Worm (Caenorhabditis elegans) whole organism, L2 larva: Measurements from ENCODE around the gene F07G6.12.
"Not testable (repeated sequence)": the region's sequence is repeated elsewhere in the genome, so short reads cannot be mapped to it uniquely, and the experiment has no call there.

Source experiments
- C34F6.9 ChIP-seq: fragments of 150-350 bp; optimal IDR thresholded peaks from 2 replicates; lab custom pipeline; 2014; ENCODE audit warnings: missing biosample characterization, missing genetic modification characterization
- Y55F3AM.14 ChIP-seq: fragments of 200-800 bp; sonication (Bioruptor generic); optimal IDR thresholded peaks from 2 replicates; lab custom pipeline; 2018; ENCODE audit warnings: mild to moderate bottlenecking, missing genetic modification characterization, missing compliant biosample characterization
- blmp-1 ChIP-seq: sonication (generic microtip); optimal IDR thresholded peaks from 2 replicates; lab custom pipeline; 2017; ENCODE audit warnings: missing genetic modification characterization, mild to moderate bottlenecking, missing compliant biosample characterization, antibody characterized with exemption, moderate library complexity; ENCODE audit not compliant: insufficient read depth
- crh-2 ChIP-seq: sonication (generic microtip); optimal IDR thresholded peaks from 2 replicates; lab custom pipeline; 2017; ENCODE audit warnings: missing biosample characterization, missing genetic modification characterization
- dmd-4 ChIP-seq: sonication (generic microtip); optimal IDR thresholded peaks from 2 replicates; lab custom pipeline; 2017; ENCODE audit warnings: missing biosample characterization, missing genetic modification characterization
- egl-27 ChIP-seq: sonication (generic microtip); optimal IDR thresholded peaks from 3 replicates; lab custom pipeline; 2017; ENCODE audit warnings: missing biosample characterization, missing genetic modification reagents, missing genetic modification characterization
- elt-1 ChIP-seq: fragments of 150-350 bp; optimal IDR thresholded peaks from 2 replicates; lab custom pipeline; 2014; ENCODE audit warnings: missing biosample characterization, missing genetic modification characterization
- elt-3 ChIP-seq: sonication (generic microtip); optimal IDR thresholded peaks from 2 replicates; lab custom pipeline; 2017; ENCODE audit warnings: missing biosample characterization, missing genetic modification characterization
- fos-1 ChIP-seq: fragments of 150-350 bp; optimal IDR thresholded peaks from 2 replicates; lab custom pipeline; 2014; ENCODE audit warnings: missing biosample characterization, missing genetic modification characterization
- gmeb-1 ChIP-seq: fragments of 150-350 bp; optimal IDR thresholded peaks from 2 replicates; lab custom pipeline; 2014; ENCODE audit warnings: missing biosample characterization, missing genetic modification characterization
- lin-11 ChIP-seq: fragments of 150-350 bp; sonication (generic microtip); optimal IDR thresholded peaks from 2 replicates; lab custom pipeline; 2014; ENCODE audit warnings: missing biosample characterization, missing genetic modification characterization, inconsistent platforms, mixed read lengths
- lin-13 ChIP-seq: fragments of 150-350 bp; optimal IDR thresholded peaks from 2 replicates; lab custom pipeline; 2014; ENCODE audit warnings: missing biosample characterization, missing genetic modification reagents, missing genetic modification characterization
- lin-39 ChIP-seq: fragments of 150-350 bp; optimal IDR thresholded peaks from 2 replicates; lab custom pipeline; 2014; ENCODE audit warnings: missing biosample characterization, missing genetic modification reagents, missing genetic modification characterization
- nhr-11 ChIP-seq: fragments of 150-350 bp; optimal IDR thresholded peaks from 2 replicates; lab custom pipeline; 2014; ENCODE audit warnings: missing biosample characterization, missing genetic modification characterization
- nhr-129 ChIP-seq: fragments of 150-350 bp; optimal IDR thresholded peaks from 2 replicates; lab custom pipeline; 2014; ENCODE audit warnings: missing biosample characterization, missing genetic modification characterization
- nhr-21 ChIP-seq: fragments of 150-350 bp; optimal IDR thresholded peaks from 2 replicates; lab custom pipeline; 2014; ENCODE audit warnings: missing biosample characterization, missing genetic modification characterization
- nhr-23 ChIP-seq: fragments of 150-350 bp; optimal IDR thresholded peaks from 2 replicates; lab custom pipeline; 2014; ENCODE audit warnings: missing biosample characterization, missing genetic modification reagents, missing genetic modification characterization
- nhr-237 ChIP-seq: fragments of 150-350 bp; optimal IDR thresholded peaks from 2 replicates; lab custom pipeline; 2014; ENCODE audit warnings: missing biosample characterization, missing genetic modification characterization
- nhr-25 ChIP-seq: fragments of 150-350 bp; sonication (generic microtip); optimal IDR thresholded peaks from 3 replicates; lab custom pipeline; 2014; ENCODE audit warnings: missing biosample characterization, missing genetic modification characterization
- nhr-6 ChIP-seq: fragments of 150-350 bp; optimal IDR thresholded peaks from 2 replicates; lab custom pipeline; 2014; ENCODE audit warnings: missing biosample characterization, missing genetic modification characterization
- peb-1 ChIP-seq: fragments of 150-350 bp; optimal IDR thresholded peaks from 2 replicates; lab custom pipeline; 2014; ENCODE audit warnings: missing biosample characterization, missing genetic modification characterization
- skn-1 ChIP-seq: sonication (generic microtip); optimal IDR thresholded peaks from 2 replicates; lab custom pipeline; 2017; ENCODE audit warnings: missing biosample characterization, missing genetic modification characterization
- sma-3 ChIP-seq: sonication (generic microtip); optimal IDR thresholded peaks from 2 replicates; lab custom pipeline; 2016; ENCODE audit warnings: missing genetic modification reagents, missing genetic modification characterization, missing compliant biosample characterization
- sma-9 ChIP-seq, 2 experiments: fragments of 150-350 bp in 1 of 2; sonication (generic microtip) in 1 of 2; optimal IDR thresholded peaks; 2 replicates each; lab custom pipeline; 2014 to 2016; ENCODE audit warnings: missing genetic modification characterization in 2 of 2, mild to moderate bottlenecking in 1 of 2, missing biosample characterization in 1 of 2, missing compliant biosample characterization in 1 of 2, missing genetic modification reagents in 1 of 2, moderate library complexity in 1 of 2
- unc-62 ChIP-seq: fragments of 150-350 bp; optimal IDR thresholded peaks from 2 replicates; lab custom pipeline; 2014; ENCODE audit warnings: missing biosample characterization, missing genetic modification reagents, missing genetic modification characterization
- ztf-11 ChIP-seq: sonication (generic microtip); optimal IDR thresholded peaks from 2 replicates; lab custom pipeline; 2017; ENCODE audit warnings: missing biosample characterization, missing genetic modification characterization

The F07G6.12 gene

DNA sequence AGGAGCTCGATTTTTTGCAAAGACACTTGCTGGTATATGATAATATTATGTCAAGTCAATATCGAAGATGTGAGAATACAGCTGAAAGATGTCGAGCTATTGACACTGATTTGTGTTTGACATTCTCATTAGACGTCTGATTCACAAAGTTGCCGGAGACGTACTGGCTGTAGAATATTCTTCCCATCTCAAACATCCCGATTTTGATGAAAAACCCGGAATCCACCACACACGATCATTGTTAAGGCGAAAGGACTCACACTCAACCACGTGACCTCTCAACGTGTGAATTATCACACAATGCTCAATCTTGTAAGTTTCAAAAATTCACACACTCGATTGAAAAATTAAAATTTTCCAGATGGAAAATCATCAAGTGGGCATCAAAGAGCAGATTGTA lies at the start of gene F07G6.12:
Gene F07G6.12, plus strand, starts transcription at position 301 of the 400 bp plus-strand sequence.
- TF ChIP-seq peb-1 (tag; lab: Kevin White, UChicago), result no peak
- TF ChIP-seq elt-1, result no peak
- no peak for TF ChIP-seq nhr-237
- TF ChIP-seq C34F6.9 (tag; lab: Kevin White, UChicago), result no peak

DNA sequence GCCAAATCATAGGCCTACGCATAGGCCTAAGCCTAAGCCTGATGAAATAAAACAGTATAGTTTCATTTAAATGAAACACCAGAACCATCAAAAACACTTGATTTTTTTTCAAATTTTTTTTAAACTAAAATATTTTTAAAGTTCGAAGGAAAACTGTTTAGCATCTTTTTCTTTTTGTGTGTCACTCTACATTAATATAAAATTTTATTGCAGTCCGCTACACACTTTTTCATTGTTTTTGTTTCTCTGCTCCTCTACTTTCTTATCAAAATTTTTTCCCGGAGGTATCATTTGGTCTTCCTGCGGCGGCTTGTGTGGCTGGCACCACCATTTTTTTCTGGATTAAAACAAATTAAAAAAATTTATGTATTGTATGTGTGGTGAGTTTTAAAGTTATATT lies 49.0 kb upstream of the F07G6.12 start, which contains the start of gene C36C9.11:
Gene C36C9.11, plus strand, starts transcription at position 301 of the 400 bp plus-strand sequence.
- TF ChIP-seq sma-9 (GFP tag; optimal IDR thresholded peaks at IDR 0.05; lab: Kevin White, UChicago); sma-9 (tag; optimal IDR thresholded peaks at IDR 0.05; lab: Kevin White, UChicago); sma-3 (GFP tag; lab: Kevin White, UChicago); nhr-21 (tag; lab: Kevin White, UChicago): not testable (repeated sequence)

DNA sequence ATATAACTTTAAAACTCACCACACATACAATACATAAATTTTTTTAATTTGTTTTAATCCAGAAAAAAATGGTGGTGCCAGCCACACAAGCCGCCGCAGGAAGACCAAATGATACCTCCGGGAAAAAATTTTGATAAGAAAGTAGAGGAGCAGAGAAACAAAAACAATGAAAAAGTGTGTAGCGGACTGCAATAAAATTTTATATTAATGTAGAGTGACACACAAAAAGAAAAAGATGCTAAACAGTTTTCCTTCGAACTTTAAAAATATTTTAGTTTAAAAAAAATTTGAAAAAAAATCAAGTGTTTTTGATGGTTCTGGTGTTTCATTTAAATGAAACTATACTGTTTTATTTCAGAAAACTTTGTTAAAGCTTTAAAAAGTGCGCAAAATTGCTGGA lies 46.0 kb upstream of the F07G6.12 start, which contains the start of gene C36C9.12:
Gene C36C9.12, minus strand, starts transcription at position 101 of the 400 bp plus-strand sequence.
- not testable (repeated sequence) for TF ChIP-seq elt-3, lin-39, nhr-23 (tag; lab: Kevin White, UChicago)

DNA sequence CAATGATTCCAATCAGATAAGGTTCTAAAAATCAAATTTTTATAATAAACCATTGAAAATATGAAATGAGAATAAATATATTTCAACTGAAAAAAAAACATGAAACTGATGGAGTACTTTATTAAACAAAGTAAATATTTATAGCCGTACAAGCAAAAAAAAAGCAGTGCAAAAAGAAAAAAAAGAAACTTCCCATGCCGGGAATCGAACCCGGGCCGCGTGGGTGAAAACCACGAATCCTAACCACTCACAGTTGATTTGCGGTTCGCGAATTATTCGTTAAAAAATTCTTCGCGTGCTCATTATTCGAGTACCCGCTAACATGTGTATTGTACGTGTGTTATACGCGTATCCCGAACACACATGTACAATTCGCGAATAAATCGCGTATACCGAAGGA lies 45.1 kb upstream of the F07G6.12 start, which contains the start of gene C36C9.6:
Gene C36C9.6, minus strand, starts transcription at position 101 of the 400 bp plus-strand sequence.
- not testable (repeated sequence) for TF ChIP-seq lin-13 (GFP tag; lab: Kevin White, UChicago); fos-1 (tag; lab: Kevin White, UChicago); nhr-25 (tag; lab: Kevin White, UChicago)
- TF ChIP-seq, all 48 proteins: peak for 0; not testable (repeated sequence) for 48

DNA sequence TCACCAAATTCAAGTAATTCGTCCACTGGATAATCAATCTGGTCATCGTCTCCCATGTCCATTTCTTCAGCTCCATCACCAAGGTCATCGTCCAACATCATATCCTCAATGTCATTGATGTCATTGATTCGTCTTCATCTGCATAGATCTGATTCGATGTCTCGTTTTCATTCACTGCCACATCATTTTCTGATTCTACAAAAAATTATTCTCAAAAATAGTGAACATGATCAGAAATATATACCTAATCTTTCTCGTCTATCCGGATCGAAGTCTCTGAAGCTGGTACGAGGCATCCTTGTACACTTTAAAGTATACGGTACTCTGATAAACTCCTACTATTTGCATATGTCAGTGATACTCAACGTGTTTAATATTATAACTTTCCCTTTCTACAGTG lies 39.2 kb upstream of the F07G6.12 start, which contains the start of gene C36C9.4:
Gene C36C9.4, minus strand, starts transcription at position 101 of the 400 bp plus-strand sequence.
- not testable (repeated sequence) for TF ChIP-seq sma-9 (GFP tag; optimal IDR thresholded peaks at IDR 0.05; lab: Kevin White, UChicago); sma-9 (tag; optimal IDR thresholded peaks at IDR 0.05; lab: Kevin White, UChicago); nhr-25 (tag; lab: Kevin White, UChicago); nhr-23 (tag; lab: Kevin White, UChicago)

DNA sequence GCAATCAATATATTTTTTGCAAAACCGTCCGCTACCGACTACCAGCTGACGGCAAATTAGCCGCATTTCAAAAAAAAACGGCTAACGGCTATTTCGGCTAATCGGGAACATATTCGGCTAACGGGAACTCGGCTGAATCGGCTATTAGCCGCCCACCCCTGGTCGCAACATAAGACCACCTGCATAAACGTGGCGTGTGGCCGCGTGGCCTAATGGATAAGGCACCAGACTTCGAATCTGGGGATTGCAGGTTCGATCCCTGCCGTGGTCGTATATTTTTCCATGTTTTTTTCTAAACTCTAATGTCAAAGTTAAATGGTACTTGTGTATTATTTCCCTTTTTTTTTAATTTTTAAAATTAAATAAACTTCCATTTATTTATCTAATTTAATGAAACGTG lies 37.6 kb upstream of the F07G6.12 start:
- TF ChIP-seq nhr-11 (tag; lab: Kevin White, UChicago), result no peak
- TF ChIP-seq lin-11 (tag; lab: Kevin White, UChicago), result no peak
- TF ChIP-seq dmd-4 (tag; lab: Kevin White, UChicago), result no peak
- TF ChIP-seq peb-1 (tag; lab: Kevin White, UChicago), result no peak
- no peak for TF ChIP-seq fos-1 (tag; lab: Kevin White, UChicago)
- TF ChIP-seq gmeb-1 (tag; lab: Kevin White, UChicago), result no peak
- TF ChIP-seq Y55F3AM.14, result no peak
- TF ChIP-seq crh-2, result no peak
- no peak for TF ChIP-seq C34F6.9 (tag; lab: Kevin White, UChicago)
- no peak for TF ChIP-seq nhr-25 (tag; lab: Kevin White, UChicago)
- no peak for TF ChIP-seq blmp-1
- no peak for TF ChIP-seq skn-1 (tag; lab: Kevin White, UChicago)
- TF ChIP-seq unc-62 (GFP tag; lab: Kevin White, UChicago), result no peak
- no peak for TF ChIP-seq nhr-6
- no peak for TF ChIP-seq lin-39 (tag; lab: Kevin White, UChicago)
- TF ChIP-seq egl-27 (tag; lab: Kevin White, UChicago), result no peak

DNA sequence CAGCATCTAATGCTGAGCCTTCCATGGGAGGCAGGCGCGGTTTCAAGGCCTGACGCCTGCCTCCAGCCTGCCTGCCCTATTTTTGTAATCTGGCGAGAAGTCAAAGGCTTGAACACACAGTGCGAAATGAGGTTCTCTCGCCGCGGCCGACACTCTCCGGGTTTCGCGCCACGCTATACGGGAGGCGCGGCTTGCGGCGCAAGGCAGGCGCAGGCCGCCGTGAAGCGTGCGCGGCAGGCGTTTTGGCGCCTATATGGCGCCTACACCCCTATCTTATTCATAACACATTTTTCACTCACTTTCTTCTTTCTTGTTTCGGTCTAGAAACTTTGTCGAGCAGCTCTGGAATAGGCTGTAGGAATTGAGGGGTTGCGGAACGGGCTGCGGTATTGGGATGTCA lies 33.0 kb upstream of the F07G6.12 start:
- TF ChIP-seq nhr-129 (tag; lab: Kevin White, UChicago) (no peak), lin-13 (GFP tag; lab: Kevin White, UChicago) (no peak), dmd-4 (tag; lab: Kevin White, UChicago) (no peak), ztf-11 (tag; lab: Kevin White, UChicago) (no peak)
- TF ChIP-seq, all 48 proteins: peak for 0
